Fruit fly (Drosophila melanogaster) whole organism, embryonic: Measurements from ENCODE around the gene CG13137.

Experiments used
- Atf6 ChIP-seq: fragments of 200-800 bp; sonication (Bioruptor generic); IDR thresholded peaks from 2 replicates; pipeline ENCODE4 v1.3.6; 2022; ENCODE audit warnings: missing biosample characterization, missing genetic modification characterization
- Bgb ChIP-seq: fragments of 200-800 bp; sonication (Bioruptor generic); IDR thresholded peaks from 2 replicates; pipeline ENCODE4 v1.3.6; 2022; ENCODE audit warnings: missing biosample characterization, missing genetic modification characterization; ENCODE audit not compliant: partially characterized antibody
- C15 ChIP-seq: fragments of 200-800 bp; sonication (Bioruptor generic); IDR thresholded peaks from 3 replicates; pipeline ENCODE4 v1.3.6; 2022; ENCODE audit warnings: missing biosample characterization, missing genetic modification characterization
- CG10147 ChIP-seq: fragments of 200-800 bp; sonication (Bioruptor generic); optimal IDR thresholded peaks from 2 replicates; lab custom pipeline; 2019; ENCODE audit warnings: missing biosample characterization, mild to moderate bottlenecking, missing genetic modification characterization, moderate library complexity
- CG10543 ChIP-seq: fragments of 200-800 bp; sonication (Bioruptor generic); optimal IDR thresholded peaks from 3 replicates; lab custom pipeline; 2017; ENCODE audit warnings: missing biosample characterization, mild to moderate bottlenecking, missing genetic modification characterization, moderate library complexity
- CG12769 ChIP-seq: fragments of 200-800 bp; sonication (Bioruptor generic); optimal IDR thresholded peaks from 2 replicates; lab custom pipeline; 2019; ENCODE audit warnings: missing biosample characterization, mild to moderate bottlenecking, missing genetic modification characterization, moderate library complexity
- CG13296 ChIP-seq: fragments of 200-800 bp; sonication (Bioruptor generic); optimal IDR thresholded peaks from 3 replicates; lab custom pipeline; 2018; ENCODE audit warnings: missing biosample characterization, mild to moderate bottlenecking, missing genetic modification characterization
- CG15514 ChIP-seq: fragments of 200-800 bp; sonication (Bioruptor generic); optimal IDR thresholded peaks from 3 replicates; lab custom pipeline; 2017; ENCODE audit warnings: missing biosample characterization, missing genetic modification characterization, mild to moderate bottlenecking, moderate library complexity, missing genetic modification reagents
- CG15601 ChIP-seq: fragments of 200-800 bp; sonication (Bioruptor generic); optimal IDR thresholded peaks from 3 replicates; lab custom pipeline; 2019; ENCODE audit warnings: missing biosample characterization, mild to moderate bottlenecking, missing genetic modification characterization, moderate library complexity
- CG17328 ChIP-seq: fragments of 200-800 bp; sonication (Bioruptor generic); IDR thresholded peaks from 2 replicates; pipeline ENCODE4 v1.3.6; 2022; ENCODE audit warnings: missing biosample characterization, missing genetic modification characterization
- CG17612 ChIP-seq: fragments of 200-800 bp; sonication (Bioruptor generic); IDR thresholded peaks from 2 replicates; pipeline ENCODE4 v1.3.6; 2022; ENCODE audit warnings: missing biosample characterization, missing genetic modification characterization
- CG30020 ChIP-seq: fragments of 200-800 bp; optimal IDR thresholded peaks from 2 replicates; lab custom pipeline; 2019; ENCODE audit warnings: missing biosample characterization, mild to moderate bottlenecking, missing genetic modification characterization, moderate library complexity
- CG34422 ChIP-seq: fragments of 200-800 bp; sonication (Bioruptor generic); IDR thresholded peaks from 3 replicates; pipeline ENCODE4 v1.3.6; 2022; ENCODE audit warnings: missing biosample characterization, missing genetic modification characterization
- CG4360 ChIP-seq: fragments of 200-800 bp; sonication (Bioruptor generic); IDR thresholded peaks from 2 replicates; pipeline ENCODE4 v1.3.6; 2022; ENCODE audit warnings: missing biosample characterization, missing genetic modification characterization
- CG4730 ChIP-seq: fragments of 200-800 bp; sonication (Bioruptor generic); IDR thresholded peaks from 2 replicates; pipeline ENCODE4 v1.3.6; 2022; ENCODE audit warnings: missing biosample characterization, missing genetic modification characterization
- CG5245 ChIP-seq: fragments of 200-800 bp; sonication (Bioruptor generic); optimal IDR thresholded peaks from 3 replicates; lab custom pipeline; 2016; ENCODE audit warnings: missing biosample characterization, missing genetic modification characterization
- CG6791 ChIP-seq: fragments of 200-800 bp; sonication (Bioruptor generic); IDR thresholded peaks from 3 replicates; pipeline ENCODE4 v1.3.6; 2022; ENCODE audit warnings: missing biosample characterization, missing genetic modification characterization; ENCODE audit not compliant: partially characterized antibody
- CG7357 ChIP-seq: fragments of 200-800 bp; sonication (Bioruptor generic); IDR thresholded peaks from 3 replicates; pipeline ENCODE4 v1.3.6; 2022; ENCODE audit warnings: missing biosample characterization, missing genetic modification characterization
- CG7372 ChIP-seq: fragments of 200-800 bp; sonication (Bioruptor generic); IDR thresholded peaks from 2 replicates; pipeline ENCODE4 v1.3.6; 2022; ENCODE audit warnings: missing biosample characterization, missing genetic modification characterization
- CG8290 ChIP-seq, 3 experiments: fragments of 200-800 bp; sonication (Bioruptor generic); optimal IDR thresholded peaks; 2 replicates each; lab custom pipeline; 2016 to 2019; ENCODE audit warnings: missing biosample characterization in 3 of 3, missing genetic modification characterization in 3 of 3, mild to moderate bottlenecking in 2 of 3, moderate library complexity in 1 of 3
- CG9876 ChIP-seq: fragments of 200-800 bp; sonication (Bioruptor generic); optimal IDR thresholded peaks from 2 replicates; lab custom pipeline; 2016; ENCODE audit warnings: missing biosample characterization, missing genetic modification characterization
- Deaf1 ChIP-seq: fragments of 200-800 bp; optimal IDR thresholded peaks from 3 replicates; lab custom pipeline; 2019; ENCODE audit warnings: missing biosample characterization, mild to moderate bottlenecking, missing genetic modification characterization, moderate library complexity
- Doc2 ChIP-seq: fragments of 200-800 bp; sonication (Bioruptor generic); IDR thresholded peaks from 2 replicates; pipeline ENCODE4 v1.3.6; 2022; ENCODE audit warnings: missing biosample characterization, missing genetic modification characterization
- Ets97D ChIP-seq: fragments of 200-800 bp; sonication (Bioruptor generic); optimal IDR thresholded peaks from 3 replicates; lab custom pipeline; 2016; ENCODE audit warnings: missing biosample characterization, missing genetic modification characterization
- Hmr ChIP-seq: fragments of 200-800 bp; sonication (Bioruptor generic); optimal IDR thresholded peaks from 3 replicates; lab custom pipeline; 2017; ENCODE audit warnings: mild to moderate bottlenecking, missing biosample characterization, missing genetic modification reagents, missing genetic modification characterization
- Hr3 ChIP-seq: fragments of 200-800 bp; sonication (Bioruptor generic); optimal IDR thresholded peaks from 3 replicates; lab custom pipeline; 2016; ENCODE audit warnings: missing biosample characterization, missing genetic modification characterization
- Jarid2 ChIP-seq: fragments of 200-800 bp; sonication (Bioruptor generic); optimal IDR thresholded peaks from 3 replicates; lab custom pipeline; 2017; ENCODE audit warnings: mild to moderate bottlenecking, missing biosample characterization, missing genetic modification reagents, missing genetic modification characterization
- MBD-R2 ChIP-seq: fragments of 200-800 bp; sonication (Bioruptor generic); IDR thresholded peaks from 2 replicates; pipeline ENCODE4 v1.3.6; 2022; ENCODE audit warnings: missing biosample characterization, missing genetic modification characterization
- PHDP ChIP-seq: fragments of 200-800 bp; sonication (Bioruptor generic); optimal IDR thresholded peaks from 3 replicates; lab custom pipeline; 2018; ENCODE audit warnings: missing biosample characterization, mild to moderate bottlenecking, missing genetic modification characterization, moderate library complexity
- Rfx ChIP-seq: fragments of 200-800 bp; sonication (Bioruptor generic); IDR thresholded peaks from 2 replicates; pipeline ENCODE4 v1.3.6; 2022; ENCODE audit warnings: missing biosample characterization, missing genetic modification characterization
- Scr ChIP-seq: fragments of 200-800 bp; sonication (Bioruptor generic); IDR thresholded peaks from 2 replicates; pipeline ENCODE4 v1.3.6; 2022; ENCODE audit warnings: missing biosample characterization, missing genetic modification characterization; ENCODE audit not compliant: partially characterized antibody
- Side ChIP-seq: fragments of 200-800 bp; sonication (Bioruptor generic); optimal IDR thresholded peaks from 2 replicates; lab custom pipeline; 2016; ENCODE audit warnings: missing biosample characterization, missing genetic modification characterization
- amos ChIP-seq: fragments of 200-800 bp; sonication (Bioruptor generic); IDR thresholded peaks from 2 replicates; pipeline ENCODE4 v1.3.6; 2022; ENCODE audit warnings: missing biosample characterization, missing genetic modification characterization; ENCODE audit not compliant: partially characterized antibody
- ap ChIP-seq: fragments of 200-800 bp; sonication (Bioruptor generic); IDR thresholded peaks from 2 replicates; pipeline ENCODE4 v1.3.6; 2022; ENCODE audit warnings: missing biosample characterization, missing genetic modification characterization
- ato ChIP-seq: fragments of 200-800 bp; sonication (Bioruptor generic); IDR thresholded peaks from 2 replicates; pipeline ENCODE4 v1.3.6; 2022; ENCODE audit warnings: missing biosample characterization, missing genetic modification characterization; ENCODE audit not compliant: partially characterized antibody
- bsh ChIP-seq, 2 experiments: fragments of 200-800 bp; sonication (Bioruptor generic); optimal IDR thresholded peaks; 2 replicates each; lab custom pipeline; 2017 to 2018; ENCODE audit warnings: mild to moderate bottlenecking in 2 of 2, missing biosample characterization in 2 of 2, missing genetic modification characterization in 2 of 2, moderate library complexity in 1 of 2
- ci ChIP-seq: fragments of 200-800 bp; sonication (Bioruptor generic); IDR thresholded peaks from 3 replicates; pipeline ENCODE4 v1.3.6; 2022; ENCODE audit warnings: missing biosample characterization, missing genetic modification characterization
- cwo ChIP-seq: fragments of 200-800 bp; sonication (Bioruptor generic); optimal IDR thresholded peaks from 3 replicates; lab custom pipeline; 2017; ENCODE audit warnings: missing biosample characterization, missing genetic modification characterization, mild to moderate bottlenecking, moderate library complexity, missing genetic modification reagents
- en ChIP-seq: fragments of 200-800 bp; sonication (Bioruptor generic); optimal IDR thresholded peaks from 2 replicates; lab custom pipeline; 2016; ENCODE audit warnings: missing biosample characterization, missing genetic modification characterization
- fd102C ChIP-seq: fragments of 200-800 bp; sonication (Bioruptor generic); optimal IDR thresholded peaks from 2 replicates; lab custom pipeline; 2018; ENCODE audit warnings: missing biosample characterization, mild to moderate bottlenecking, missing genetic modification characterization, moderate library complexity
- kah ChIP-seq: fragments of 200-800 bp; sonication (Bioruptor generic); optimal IDR thresholded peaks from 2 replicates; lab custom pipeline; 2018; ENCODE audit warnings: missing biosample characterization, mild to moderate bottlenecking, missing genetic modification characterization
- mld ChIP-seq: fragments of 200-800 bp; sonication (Bioruptor generic); IDR thresholded peaks from 3 replicates; pipeline ENCODE4 v1.3.6; 2022; ENCODE audit warnings: missing biosample characterization, missing genetic modification characterization; ENCODE audit not compliant: partially characterized antibody
- zen2 ChIP-seq: fragments of 200-800 bp; sonication (Bioruptor generic); IDR thresholded peaks from 3 replicates; pipeline ENCODE4 v1.3.6; 2022; ENCODE audit warnings: missing biosample characterization, missing genetic modification characterization; ENCODE audit not compliant: partially characterized antibody

CG13137 gene

dm6 chr2L:10180182-10180779 lies 7.8 kb downstream of the CG13137 start, which contains the start of gene CG44153 (continued):
- TF ChIP-seq CG8290 (GFP tag; optimal IDR thresholded peaks at IDR 0.05; lab: Kevin White, UChicago) (no peak), CG8290 (tag; optimal IDR thresholded peaks at IDR 0.05; lab: Kevin White, UChicago) (no peak), CG7357 (GFP tag; lab: Robert Waterston, UW) (no peak), CG17328 (GFP tag; lab: Robert Waterston, UW) (0 out of 2 replicates have a peak, but pooled peaks have one; percentile 12), CG6791 (GFP tag; lab: Robert Waterston, UW) (0 out of 3 replicates have a peak, but pooled peaks have one; percentile 20), PHDP (tag; lab: Kevin White, UChicago) (no peak)

DNA sequence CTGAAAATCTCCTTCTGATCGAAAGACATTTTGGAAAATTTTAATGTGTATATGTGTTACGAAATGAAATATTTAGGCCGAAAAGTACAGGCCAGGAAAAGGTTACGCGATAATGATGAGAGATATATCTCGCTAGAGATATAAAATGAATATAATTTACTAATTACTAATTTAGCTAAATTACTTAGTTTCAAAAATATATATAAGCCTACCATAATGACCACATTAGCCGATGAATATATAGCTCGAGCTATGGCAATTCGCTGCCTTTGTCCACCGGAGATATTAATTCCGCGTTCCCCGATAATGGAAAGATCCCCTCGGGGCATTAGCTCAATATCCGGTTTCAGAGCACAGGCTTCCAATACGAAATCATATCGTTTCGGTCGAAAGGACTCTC lies 18.9 kb downstream of the CG13137 start, which contains the start of gene Fum4:
Gene Fum4 (minus strand): TSS at position 101 of the 400 bp plus-strand sequence.
- TF ChIP-seq bsh (GFP tag; optimal IDR thresholded peaks at IDR 0.05; lab: Kevin White, UChicago) = no peak
- no peak for TF ChIP-seq CG7372 (GFP tag; lab: Robert Waterston, UW)
- no peak for TF ChIP-seq Hmr
- no peak for TF ChIP-seq ap
- no peak for TF ChIP-seq Ets97D (GFP tag; lab: Kevin White, UChicago)
- no peak for TF ChIP-seq Hr3 (GFP tag; lab: Kevin White, UChicago)
- no peak for TF ChIP-seq CG5245
- TF ChIP-seq Doc2 (GFP tag; lab: Robert Waterston, UW) = no peak
- TF ChIP-seq CG10147 (GFP tag; lab: Kevin White, UChicago) = no peak
- no peak for TF ChIP-seq kah
- TF ChIP-seq mld (GFP tag; lab: Robert Waterston, UW) = no peak
- no peak for TF ChIP-seq fd102C (GFP tag; lab: Kevin White, UChicago)
- no peak for TF ChIP-seq C15 (GFP tag; lab: Robert Waterston, UW)

dm6 chr2L:10198911-10199310 lies 26.4 kb downstream of the CG13137 start, which contains the start of gene Sur:
TSS of gene Sur (minus strand) at chr2L:10199117.
- peak; percentile 30; the same call in 1 of the 2 replicates for TF ChIP-seq ato (GFP tag; lab: Robert Waterston, UW)
- TF ChIP-seq Jarid2 (GFP tag; lab: Kevin White, UChicago) = peak; percentile 60
- no peak for TF ChIP-seq CG4730 (GFP tag; lab: Robert Waterston, UW)
- TF ChIP-seq en = no peak
- peak; percentile 30; the same call in 1 of the 2 replicates for TF ChIP-seq amos
- peak; percentile 27; the same call in 1 of the 2 replicates for TF ChIP-seq MBD-R2 (GFP tag; lab: Robert Waterston, UW)
- peak; percentile 55; the same call in 1 of the 3 replicates for TF ChIP-seq ci (GFP tag; lab: Robert Waterston, UW)
- 0 out of 2 replicates have a peak, but pooled peaks have one; percentile 10 for TF ChIP-seq Atf6 (GFP tag; lab: Robert Waterston, UW)
- TF ChIP-seq Bgb (GFP tag; lab: Robert Waterston, UW) = peak; percentile 37; the same call in 1 of the 2 replicates
- TF ChIP-seq CG15514 (GFP tag; lab: Kevin White, UChicago) = peak; percentile 6
- peak; percentile 58 for TF ChIP-seq CG10543 (GFP tag; lab: Kevin White, UChicago)
- TF ChIP-seq CG9876 (GFP tag; lab: Kevin White, UChicago) = no peak
- TF ChIP-seq Deaf1 (tag; lab: Kevin White, UChicago) = peak; percentile 87
- TF ChIP-seq CG17612 (GFP tag; lab: Robert Waterston, UW) = no peak
- TF ChIP-seq CG4360 (GFP tag; lab: Robert Waterston, UW) = 0 out of 2 replicates have a peak, but pooled peaks have one; percentile 17
- no peak for TF ChIP-seq zen2 (GFP tag; lab: Robert Waterston, UW)
- TF ChIP-seq Scr = 0 out of 2 replicates have a peak, but pooled peaks have one; percentile 18
- no peak for TF ChIP-seq CG15601 (tag; lab: Kevin White, UChicago)
- 0 out of 2 replicates have a peak, but pooled peaks have one; percentile 9 for TF ChIP-seq Rfx (GFP tag; lab: Robert Waterston, UW)
- TF ChIP-seq CG34422 (GFP tag; lab: Robert Waterston, UW) = peak; percentile 50; the same call in 1 of the 3 replicates
- TF ChIP-seq cwo (GFP tag; lab: Kevin White, UChicago) = peak; percentile 81
- TF ChIP-seq CG30020 (tag; lab: Kevin White, UChicago) = no peak
- TF ChIP-seq Side (GFP tag; lab: Kevin White, UChicago) = no peak
- peak; percentile 46 for TF ChIP-seq CG12769
- TF ChIP-seq CG13296 (GFP tag; lab: Kevin White, UChicago) = no peak
